Fruit fly (Drosophila melanogaster) whole organism, wandering third instar larva: ENCODE measurements around the gene CG14882.
A peak's percentile ranks its signal among the peaks of the same experiment; 100 is the strongest.

Experiments used
- Abd-B ChIP-seq: fragments of >200 bp; optimal IDR thresholded peaks from 2 replicates; lab custom pipeline; 2017; ENCODE audit warnings: missing biosample characterization, missing genetic modification characterization
- CG32264 ChIP-seq: fragments of 200-800 bp; sonication (Bioruptor generic); optimal IDR thresholded peaks from 2 replicates; lab custom pipeline; 2016; ENCODE audit warnings: missing biosample characterization, missing genetic modification characterization
- CG9705 ChIP-seq: fragments of 200-800 bp; sonication (Bioruptor generic); optimal IDR thresholded peaks from 2 replicates; lab custom pipeline; 2018; ENCODE audit warnings: missing biosample characterization, mild to moderate bottlenecking, missing genetic modification characterization
- CrebA ChIP-seq: fragments of 200-800 bp; sonication (Bioruptor generic); optimal IDR thresholded peaks from 2 replicates; lab custom pipeline; 2016; ENCODE audit warnings: missing biosample characterization, mild to moderate bottlenecking, missing genetic modification characterization, borderline replicate concordance
- Dfd ChIP-seq: fragments of >200 bp; optimal IDR thresholded peaks from 2 replicates; lab custom pipeline; 2017; ENCODE audit warnings: missing biosample characterization, missing genetic modification characterization
- Dif ChIP-seq: fragments of 200-275, 200-300 bp; sonication (Bioruptor generic); optimal IDR thresholded peaks from 2 replicates; lab custom pipeline; 2018; ENCODE audit warnings: missing biosample characterization, missing genetic modification characterization; ENCODE audit not compliant: partially characterized antibody
- Hnf4 ChIP-seq: fragments of 200-800 bp; sonication (Bioruptor generic); optimal IDR thresholded peaks from 2 replicates; lab custom pipeline; 2016; ENCODE audit warnings: missing biosample characterization, mild to moderate bottlenecking, missing genetic modification characterization
- Hr78 ChIP-seq: fragments of >200 bp; optimal IDR thresholded peaks from 2 replicates; lab custom pipeline; 2017; ENCODE audit warnings: missing biosample characterization, missing genetic modification characterization
- Hr83 ChIP-seq: fragments of 200-300 bp; sonication (Bioruptor generic); optimal IDR thresholded peaks from 2 replicates; lab custom pipeline; 2016; ENCODE audit warnings: missing biosample characterization, mild to moderate bottlenecking, missing genetic modification characterization, moderate library complexity; ENCODE audit not compliant: poor library complexity, severe bottlenecking
- Jra ChIP-seq: sonication (Bioruptor generic); optimal IDR thresholded peaks from 2 replicates; lab custom pipeline; 2016; ENCODE audit warnings: missing biosample characterization, missing genetic modification characterization
- Mio ChIP-seq: sonication (Bioruptor generic); optimal IDR thresholded peaks from 2 replicates; lab custom pipeline; 2016; ENCODE audit warnings: missing biosample characterization, missing genetic modification characterization
- Myc ChIP-seq: fragments of >200 bp; optimal IDR thresholded peaks from 2 replicates; lab custom pipeline; 2017
- N ChIP-seq: fragments of >200 bp; optimal IDR thresholded peaks from 2 replicates; lab custom pipeline; 2018; ENCODE audit warnings: missing biosample characterization, missing external identifiers, missing genetic modification characterization
- Rel ChIP-seq, 2 experiments: fragments of 200-800 bp; sonication (Bioruptor generic) in 1 of 2; optimal IDR thresholded peaks; 2 replicates in 1 of 2; 3 replicates in 1 of 2; lab custom pipeline; 2016 to 2019; ENCODE audit warnings: mild to moderate bottlenecking in 2 of 2, missing biosample characterization in 2 of 2, missing genetic modification characterization in 2 of 2, moderate library complexity in 1 of 2
- Vsx2 ChIP-seq: fragments of 200-300, 225-300 bp; sonication (Bioruptor generic); optimal IDR thresholded peaks from 2 replicates; lab custom pipeline; 2018; ENCODE audit warnings: missing biosample characterization, missing genetic modification characterization; ENCODE audit not compliant: partially characterized antibody
- brk ChIP-seq: fragments of 200-800 bp; sonication (Bioruptor generic); optimal IDR thresholded peaks from 2 replicates; lab custom pipeline; 2016; ENCODE audit warnings: missing biosample characterization, mild to moderate bottlenecking, missing genetic modification characterization
- dl ChIP-seq, 2 experiments: fragments of 175-275, 200-275 bp in 1 of 2; fragments of 200-275 bp in 1 of 2; sonication (Bioruptor generic); optimal IDR thresholded peaks; lab custom pipeline; 2018; ENCODE audit warnings: mild to moderate bottlenecking in 2 of 2, missing biosample characterization in 2 of 2, missing genetic modification characterization in 2 of 2, moderate library complexity in 2 of 2; ENCODE audit not compliant: partially characterized antibody in 2 of 2, insufficient read depth in 1 of 2
- dsf ChIP-seq: sonication (Bioruptor generic); optimal IDR thresholded peaks from 2 replicates; lab custom pipeline; 2016; ENCODE audit warnings: missing biosample characterization, missing genetic modification characterization, borderline replicate concordance
- fru ChIP-seq: fragments of 200-800 bp; sonication (Bioruptor generic); optimal IDR thresholded peaks from 3 replicates; lab custom pipeline; 2016; ENCODE audit warnings: missing biosample characterization, mild to moderate bottlenecking, missing genetic modification characterization
- jim ChIP-seq: fragments of 175-275, 200-325 bp; sonication (Bioruptor generic); optimal IDR thresholded peaks from 2 replicates; lab custom pipeline; 2016; ENCODE audit warnings: missing biosample characterization, mild to moderate bottlenecking, missing genetic modification characterization
- lola ChIP-seq: fragments of >200 bp; optimal IDR thresholded peaks from 2 replicates; lab custom pipeline; 2017; ENCODE audit warnings: missing biosample characterization, missing genetic modification characterization
- pan ChIP-seq: fragments of >200 bp; optimal IDR thresholded peaks from 2 replicates; lab custom pipeline; 2017
- psq ChIP-seq: fragments of 200-800 bp; sonication (Bioruptor generic); optimal IDR thresholded peaks from 3 replicates; lab custom pipeline; 2017; ENCODE audit warnings: missing biosample characterization, mild to moderate bottlenecking, missing genetic modification characterization, moderate library complexity
- sage ChIP-seq: fragments of 200-800 bp; sonication (Bioruptor generic); optimal IDR thresholded peaks from 2 replicates; lab custom pipeline; 2016; ENCODE audit warnings: missing biosample characterization, mild to moderate bottlenecking, missing genetic modification characterization
- sv ChIP-seq: fragments of 200-800 bp; sonication (Bioruptor generic); optimal IDR thresholded peaks from 3 replicates; lab custom pipeline; 2016; ENCODE audit warnings: missing biosample characterization, missing genetic modification characterization
- tai ChIP-seq: sonication (Bioruptor generic); optimal IDR thresholded peaks from 2 replicates; lab custom pipeline; 2016; ENCODE audit warnings: missing biosample characterization, missing genetic modification characterization
- woc ChIP-seq: sonication (Bioruptor generic); optimal IDR thresholded peaks from 2 replicates; lab custom pipeline; 2016; ENCODE audit warnings: missing biosample characterization, mild to moderate bottlenecking, missing genetic modification characterization

The CG14882 gene

DNA sequence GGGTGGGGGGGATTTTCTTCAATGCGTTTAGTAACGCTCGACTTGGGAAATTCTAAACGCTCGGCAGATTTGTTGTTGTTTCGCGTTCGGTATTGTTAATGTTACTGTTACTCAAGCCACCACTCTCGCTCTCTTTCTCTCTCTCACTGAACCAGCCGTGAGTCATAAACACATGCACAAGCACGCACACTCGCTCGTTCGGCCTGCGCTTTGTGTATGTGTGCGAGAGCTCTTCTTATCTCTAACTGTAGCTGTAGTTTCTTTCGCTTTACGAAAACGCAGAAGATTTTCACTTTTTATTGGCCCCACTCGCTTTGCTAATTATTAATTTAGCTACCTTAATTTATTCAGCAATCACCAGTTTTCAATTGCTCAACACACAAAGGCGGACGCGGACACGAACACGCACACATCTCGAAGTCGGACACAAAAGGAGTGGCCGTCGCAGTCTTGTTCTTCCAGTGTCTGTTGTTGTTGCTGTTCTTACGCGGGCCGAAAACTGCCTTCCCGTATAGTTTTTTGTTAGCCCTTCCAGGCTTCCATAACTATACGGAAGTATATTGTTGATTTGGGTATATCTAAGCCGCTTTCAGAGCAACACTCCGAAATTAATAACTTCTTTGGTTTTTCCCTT is 10.1 kb downstream of the CG14882 start:
- TF ChIP-seq CG9705 (GFP tag; lab: Kevin White, UChicago) (no peak), fru (no peak), lola (GFP tag; lab: Kevin White, UChicago) (no peak), Dif (GFP tag; lab: Kevin White, UChicago) (peak; percentile 67), Rel (GFP tag; optimal IDR thresholded peaks at IDR 0.05; lab: Kevin White, UChicago) (no peak), Rel (tag; optimal IDR thresholded peaks at IDR 0.05; lab: Kevin White, UChicago) (peak; percentile 52), CrebA (no peak), Jra (GFP tag; lab: Kevin White, UChicago) (peak; percentile 90), psq (GFP tag; lab: Kevin White, UChicago) (peak; percentile 15), woc (GFP tag; lab: Kevin White, UChicago) (no peak), dl (GFP tag; optimal IDR thresholded peaks at IDR 0.05; lab: Kevin White, UChicago; ENCODE audit: insufficient read depth in 1 of 2, partially characterized antibody in 2 of 2) (peak; percentile 13 to 50), N (GFP tag; lab: Kevin White, UChicago) (peak; percentile 36)

DNA sequence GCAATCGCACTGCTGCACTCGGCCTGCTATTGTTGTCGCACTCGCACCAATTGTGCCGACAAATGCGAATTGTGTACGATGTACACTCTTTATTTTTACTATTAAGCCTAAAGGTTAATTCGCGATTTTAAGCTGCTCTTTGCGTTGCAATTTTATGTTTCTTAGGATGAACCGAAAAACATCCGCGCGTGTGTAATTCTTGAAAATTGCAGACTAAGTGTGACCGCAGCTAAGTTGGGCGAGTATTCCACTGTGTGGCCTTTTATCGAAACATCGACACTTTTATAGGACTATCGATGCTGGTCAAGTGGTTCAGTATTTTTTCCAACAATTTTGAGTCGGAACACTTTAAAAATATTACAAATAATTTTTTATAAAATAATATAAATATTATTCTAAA is 10.6 kb downstream of the CG14882 start, which contains the start of gene Pak3:
Gene Pak3, minus strand, starts transcription at position 225 of the 400 bp plus-strand sequence.
- TF ChIP-seq Vsx2 (peak; percentile 48), Abd-B (GFP tag; lab: Kevin White, UChicago) (no peak), Hr83 (GFP tag; lab: Kevin White, UChicago) (peak; percentile 58), brk (GFP tag; lab: Kevin White, UChicago) (no peak), tai (GFP tag; lab: Kevin White, UChicago) (no peak), Rel (GFP tag; optimal IDR thresholded peaks at IDR 0.05; lab: Kevin White, UChicago) (no peak), Rel (tag; optimal IDR thresholded peaks at IDR 0.05; lab: Kevin White, UChicago) (peak; percentile 8)

dm6 chr3R:16454192-16454591 is 11.2 kb downstream of the CG14882 start, which contains the start of gene CG10405:
Gene CG10405, plus strand, starts transcription at chr3R:16454492.
- TF ChIP-seq dsf (GFP tag; lab: Kevin White, UChicago) (no peak), CrebA (no peak), tai (GFP tag; lab: Kevin White, UChicago) (no peak), Myc (lab: Kevin White, UChicago) (no peak), brk (GFP tag; lab: Kevin White, UChicago) (no peak)

dm6 chr3R:16455875-16456274 is 12.9 kb downstream of the CG14882 start, which contains the start of gene CG14883:
Gene CG14883, plus strand, starts transcription at chr3R:16456052.
- TF ChIP-seq CG32264 (GFP tag; lab: Kevin White, UChicago) (no peak), tai (GFP tag; lab: Kevin White, UChicago) (no peak)

DNA sequence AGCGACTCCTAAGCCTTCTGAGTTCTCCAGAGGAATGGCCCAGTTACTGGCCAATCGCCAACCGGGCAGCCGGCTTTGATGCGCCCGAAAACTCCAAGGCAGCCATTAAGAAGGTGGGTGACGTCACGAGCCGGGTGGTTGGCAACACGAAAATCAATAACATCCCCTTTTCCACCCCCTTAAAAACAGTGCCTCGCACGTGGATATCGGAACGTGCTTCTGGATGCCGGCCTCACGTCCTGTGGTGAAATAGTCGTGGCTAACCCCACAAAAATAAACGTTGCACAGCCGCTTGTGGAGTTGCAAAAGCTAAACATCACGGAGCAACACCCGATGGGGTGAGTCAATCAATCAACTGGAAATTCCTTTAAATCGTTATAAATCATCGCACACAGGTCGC is 13.6 kb downstream of the CG14882 start:
- TF ChIP-seq Hr78 (GFP tag; lab: Kevin White, UChicago) = no peak

DNA sequence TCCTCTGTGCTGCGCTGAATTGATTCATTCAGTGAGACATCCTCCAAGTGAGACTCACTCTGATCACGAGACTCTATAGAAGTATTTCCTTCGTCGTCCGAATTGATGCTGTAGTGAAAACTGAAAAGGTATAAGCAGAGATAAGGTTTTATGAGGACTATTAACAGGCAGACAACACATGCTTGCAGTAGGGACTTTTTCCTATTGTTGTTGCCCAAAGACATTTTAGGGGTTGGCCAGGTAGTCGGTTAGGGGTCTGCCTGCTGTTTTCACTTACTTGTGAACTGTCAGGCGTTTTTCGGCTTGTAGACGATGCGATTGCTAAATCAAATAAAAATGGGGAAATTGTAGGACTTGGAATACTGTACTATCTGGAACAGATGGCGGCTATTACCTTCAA is 25.5 kb downstream of the CG14882 start:
- TF ChIP-seq Vsx2 = no peak
- no peak for TF ChIP-seq sage
- TF ChIP-seq woc (GFP tag; lab: Kevin White, UChicago) = no peak
- no peak for TF ChIP-seq Dfd (GFP tag; lab: Kevin White, UChicago)
- no peak for TF ChIP-seq jim (GFP tag; lab: Kevin White, UChicago)
- no peak for TF ChIP-seq Hnf4
- TF ChIP-seq tai (GFP tag; lab: Kevin White, UChicago) = no peak
- TF ChIP-seq pan = no peak
- TF ChIP-seq sv = no peak
- TF ChIP-seq Mio = no peak
- TF ChIP-seq dsf (GFP tag; lab: Kevin White, UChicago) = no peak
- no peak for TF ChIP-seq CG32264 (GFP tag; lab: Kevin White, UChicago)
- TF ChIP-seq CG9705 (GFP tag; lab: Kevin White, UChicago) = no peak
- no peak for TF ChIP-seq Dif (GFP tag; lab: Kevin White, UChicago)
- no peak for TF ChIP-seq psq (GFP tag; lab: Kevin White, UChicago)
- no peak for TF ChIP-seq Hr78 (GFP tag; lab: Kevin White, UChicago)
